Fruit fly (Drosophila melanogaster) whole organism, embryonic: Measurements from ENCODE around the gene phol.

ENCODE experiments used
- Abd-B ChIP-seq: fragments of 200-800 bp; sonication (Bioruptor generic); optimal IDR thresholded peaks from 2 replicates; lab custom pipeline; 2018; ENCODE audit warnings: missing biosample characterization, mild to moderate bottlenecking, missing genetic modification characterization, moderate library complexity
- Antp ChIP-seq: fragments of 200-800 bp; sonication (Bioruptor generic); optimal IDR thresholded peaks from 3 replicates; lab custom pipeline; 2016; ENCODE audit warnings: missing biosample characterization, missing genetic modification characterization
- Atf-2 ChIP-seq: fragments of 200-800 bp; sonication (Bioruptor generic); optimal IDR thresholded peaks from 2 replicates; lab custom pipeline; 2016; ENCODE audit warnings: missing biosample characterization, missing genetic modification characterization
- CG10366 ChIP-seq: fragments of 200-800 bp; sonication (Bioruptor generic); IDR thresholded peaks from 2 replicates; pipeline ENCODE4 v1.3.6; 2022; ENCODE audit warnings: missing biosample characterization, missing genetic modification characterization
- CG12104 ChIP-seq: fragments of 200-800 bp; sonication (Bioruptor generic); optimal IDR thresholded peaks from 3 replicates; lab custom pipeline; 2016; ENCODE audit warnings: missing biosample characterization, missing genetic modification characterization
- CG13287 ChIP-seq: fragments of 200-800 bp; sonication (Bioruptor generic); IDR thresholded peaks from 2 replicates; pipeline ENCODE4 v1.3.6; 2022; ENCODE audit warnings: missing biosample characterization, missing genetic modification characterization; ENCODE audit not compliant: partially characterized antibody
- CG14441 ChIP-seq: fragments of 200-800 bp; sonication (Bioruptor generic); IDR thresholded peaks from 2 replicates; pipeline ENCODE4 v1.3.6; 2022; ENCODE audit warnings: missing biosample characterization, missing genetic modification characterization
- CG1529 ChIP-seq: fragments of 200-800 bp; sonication (Bioruptor generic); optimal IDR thresholded peaks from 3 replicates; lab custom pipeline; 2018; ENCODE audit warnings: missing biosample characterization, missing genetic modification characterization
- CG16815 ChIP-seq: fragments of 200-800 bp; sonication (Bioruptor generic); optimal IDR thresholded peaks from 3 replicates; lab custom pipeline; 2017; ENCODE audit warnings: missing biosample characterization, mild to moderate bottlenecking, missing genetic modification characterization
- CG16863 ChIP-seq: fragments of 200-800 bp; sonication (Bioruptor generic); optimal IDR thresholded peaks from 3 replicates; lab custom pipeline; 2016; ENCODE audit warnings: missing biosample characterization, missing genetic modification characterization
- CG17186 ChIP-seq: fragments of 200-800 bp; sonication (Bioruptor generic); optimal IDR thresholded peaks from 3 replicates; lab custom pipeline; 2017; ENCODE audit warnings: missing biosample characterization, missing genetic modification reagents, missing genetic modification characterization
- CG17328 ChIP-seq: fragments of 200-800 bp; sonication (Bioruptor generic); IDR thresholded peaks from 2 replicates; pipeline ENCODE4 v1.3.6; 2022; ENCODE audit warnings: missing biosample characterization, missing genetic modification characterization
- CG17361 ChIP-seq: fragments of 200-800 bp; sonication (Bioruptor generic); IDR thresholded peaks from 3 replicates; pipeline ENCODE4 v1.3.6; 2022; ENCODE audit warnings: missing biosample characterization, missing genetic modification characterization
- CG17385 ChIP-seq: fragments of 200-800 bp; sonication (Bioruptor generic); optimal IDR thresholded peaks from 3 replicates; lab custom pipeline; 2018; ENCODE audit warnings: missing biosample characterization, mild to moderate bottlenecking, missing genetic modification characterization
- CG17802 ChIP-seq: fragments of 200-800 bp; sonication (Bioruptor generic); optimal IDR thresholded peaks from 2 replicates; lab custom pipeline; 2018; ENCODE audit warnings: missing biosample characterization, mild to moderate bottlenecking, missing genetic modification characterization, moderate library complexity
- CG18764 ChIP-seq: fragments of 200-800 bp; sonication (Bioruptor generic); optimal IDR thresholded peaks from 3 replicates; lab custom pipeline; 2016; ENCODE audit warnings: missing biosample characterization, missing genetic modification characterization
- CG32767 ChIP-seq: fragments of 200-800 bp; sonication (Bioruptor generic); IDR thresholded peaks from 2 replicates; pipeline ENCODE4 v1.3.6; 2022; ENCODE audit warnings: missing biosample characterization, missing genetic modification characterization
- CG3726 ChIP-seq: fragments of 200-800 bp; sonication (Bioruptor generic); IDR thresholded peaks from 3 replicates; pipeline ENCODE4, ENCODE4 v1.3.6; 2022; ENCODE audit warnings: missing biosample characterization, missing genetic modification characterization
- CG5180 ChIP-seq: fragments of 200-800 bp; sonication (Bioruptor generic); optimal IDR thresholded peaks from 3 replicates; lab custom pipeline; 2017; ENCODE audit warnings: missing biosample characterization, missing genetic modification characterization, mild to moderate bottlenecking, moderate library complexity, missing genetic modification reagents
- CG6683 ChIP-seq: fragments of 200-800 bp; sonication (Bioruptor generic); optimal IDR thresholded peaks from 2 replicates; lab custom pipeline; 2017; ENCODE audit warnings: missing biosample characterization, mild to moderate bottlenecking, missing genetic modification characterization, missing genetic modification reagents
- CG6791 ChIP-seq: fragments of 200-800 bp; sonication (Bioruptor generic); IDR thresholded peaks from 3 replicates; pipeline ENCODE4 v1.3.6; 2022; ENCODE audit warnings: missing biosample characterization, missing genetic modification characterization; ENCODE audit not compliant: partially characterized antibody
- CG8290 ChIP-seq, 3 experiments: fragments of 200-800 bp; sonication (Bioruptor generic); optimal IDR thresholded peaks; 2 replicates each; lab custom pipeline; 2016 to 2019; ENCODE audit warnings: missing biosample characterization in 3 of 3, missing genetic modification characterization in 3 of 3, mild to moderate bottlenecking in 2 of 3, moderate library complexity in 1 of 3
- D ChIP-seq, 2 experiments: fragments of 200-800 bp in 1 of 2; fragments of >200 bp in 1 of 2; sonication (Bioruptor generic) in 1 of 2; optimal IDR thresholded peaks; 2 replicates in 1 of 2; 3 replicates in 1 of 2; lab custom pipeline; 2017; ENCODE audit warnings: mild to moderate bottlenecking in 1 of 2, missing biosample characterization in 1 of 2, missing genetic modification characterization in 1 of 2, missing genetic modification reagents in 1 of 2
- D19B ChIP-seq: fragments of 200-800 bp; sonication (Bioruptor generic); optimal IDR thresholded peaks from 2 replicates; lab custom pipeline; 2017; ENCODE audit warnings: missing biosample characterization, mild to moderate bottlenecking, missing genetic modification characterization
- Deaf1 ChIP-seq: fragments of 200-800 bp; optimal IDR thresholded peaks from 3 replicates; lab custom pipeline; 2019; ENCODE audit warnings: missing biosample characterization, mild to moderate bottlenecking, missing genetic modification characterization, moderate library complexity
- Elba2 ChIP-seq: fragments of 200-800 bp; sonication (Bioruptor generic); optimal IDR thresholded peaks from 3 replicates; lab custom pipeline; 2016; ENCODE audit warnings: missing biosample characterization, missing genetic modification characterization
- MBD-R2 ChIP-seq: fragments of 200-800 bp; sonication (Bioruptor generic); IDR thresholded peaks from 2 replicates; pipeline ENCODE4 v1.3.6; 2022; ENCODE audit warnings: missing biosample characterization, missing genetic modification characterization
- Max ChIP-seq: fragments of 200-800 bp; sonication (Bioruptor generic); optimal IDR thresholded peaks from 2 replicates; lab custom pipeline; 2016; ENCODE audit warnings: missing biosample characterization, mild to moderate bottlenecking, missing genetic modification characterization
- Med ChIP-seq: fragments of 200-800 bp; sonication (Bioruptor generic); peaks from one replicate; lab custom pipeline; 2016; ENCODE audit warnings: missing biosample characterization, missing genetic modification characterization, mild to moderate bottlenecking, inconsistent platforms, moderate library complexity
- NC2α ChIP-seq: fragments of 200-800 bp; sonication (Bioruptor generic); optimal IDR thresholded peaks from 2 replicates; lab custom pipeline; 2016; ENCODE audit warnings: missing biosample characterization, missing genetic modification characterization
- Opbp ChIP-seq: fragments of 200-800 bp; sonication (Bioruptor generic); IDR thresholded peaks from 3 replicates; pipeline ENCODE4 v1.3.6; 2022; ENCODE audit warnings: missing biosample characterization, missing genetic modification characterization; ENCODE audit not compliant: partially characterized antibody
- Optix ChIP-seq: fragments of 200-800 bp; sonication (Bioruptor generic); IDR thresholded peaks from 3 replicates; pipeline ENCODE4 v1.3.6; 2022; ENCODE audit warnings: missing biosample characterization, missing genetic modification characterization
- Side ChIP-seq: fragments of 200-800 bp; sonication (Bioruptor generic); optimal IDR thresholded peaks from 2 replicates; lab custom pipeline; 2016; ENCODE audit warnings: missing biosample characterization, missing genetic modification characterization
- Trl ChIP-seq, 3 experiments: fragments of >200 bp in 2 of 3; fragments of 200-800 bp in 1 of 3; sonication (Bioruptor generic) in 1 of 3; optimal IDR thresholded peaks; 2 replicates in 1 of 3; 3 replicates in 2 of 3; lab custom pipeline; 2016 to 2017; ENCODE audit warnings: missing biosample characterization in 1 of 3, missing genetic modification characterization in 1 of 3
- chinmo ChIP-seq: fragments of 200-800 bp; sonication (Bioruptor generic); IDR thresholded peaks from 4 replicates; pipeline ENCODE4 v1.3.6; 2022; ENCODE audit warnings: missing biosample characterization, missing genetic modification characterization; ENCODE audit not compliant: partially characterized antibody
- da ChIP-seq: fragments of 200-800 bp; sonication (Bioruptor generic); optimal IDR thresholded peaks from 2 replicates; lab custom pipeline; 2016; ENCODE audit warnings: missing biosample characterization, missing genetic modification characterization
- dm ChIP-seq: fragments of 200-800 bp; sonication (Bioruptor generic); optimal IDR thresholded peaks from 3 replicates; lab custom pipeline; 2016; ENCODE audit warnings: missing biosample characterization, missing genetic modification characterization
- ems ChIP-seq: fragments of 200-800 bp; sonication (Bioruptor generic); optimal IDR thresholded peaks from 3 replicates; lab custom pipeline; 2016; ENCODE audit warnings: missing biosample characterization, missing genetic modification characterization
- fu2 ChIP-seq: fragments of 200-800 bp; sonication (Bioruptor generic); optimal IDR thresholded peaks from 2 replicates; lab custom pipeline; 2016; ENCODE audit warnings: missing biosample characterization, missing genetic modification characterization
- gem ChIP-seq: fragments of 200-800 bp; sonication (Bioruptor generic); optimal IDR thresholded peaks from 2 replicates; lab custom pipeline; 2019; ENCODE audit warnings: missing biosample characterization, mild to moderate bottlenecking, missing genetic modification characterization, moderate library complexity
- gt ChIP-seq: fragments of 200-800 bp; sonication (Bioruptor generic); IDR thresholded peaks from 2 replicates; pipeline ENCODE4 v1.3.6; 2022; ENCODE audit warnings: missing biosample characterization, missing genetic modification characterization
- h ChIP-seq: fragments of >200 bp; optimal IDR thresholded peaks from 2 replicates; lab custom pipeline; 2017
- kah ChIP-seq: fragments of 200-800 bp; sonication (Bioruptor generic); optimal IDR thresholded peaks from 2 replicates; lab custom pipeline; 2018; ENCODE audit warnings: missing biosample characterization, mild to moderate bottlenecking, missing genetic modification characterization
- knrl ChIP-seq: fragments of 200-800 bp; sonication (Bioruptor generic); IDR thresholded peaks from 3 replicates; pipeline ENCODE4 v1.3.6; 2022; ENCODE audit warnings: missing biosample characterization, missing genetic modification characterization; ENCODE audit not compliant: partially characterized antibody
- lbe ChIP-seq: fragments of 200-800 bp; sonication (Bioruptor generic); optimal IDR thresholded peaks from 2 replicates; lab custom pipeline; 2016; ENCODE audit warnings: missing biosample characterization, mild to moderate bottlenecking, missing genetic modification characterization
- pzg ChIP-seq: fragments of 200-800 bp; sonication (Bioruptor generic); optimal IDR thresholded peaks from 3 replicates; lab custom pipeline; 2018; ENCODE audit warnings: missing biosample characterization, mild to moderate bottlenecking, missing genetic modification characterization, moderate library complexity
- row ChIP-seq: fragments of 200-800 bp; sonication (Bioruptor generic); IDR thresholded peaks from 3 replicates; pipeline ENCODE4 v1.3.6; 2022; ENCODE audit warnings: missing biosample characterization, missing genetic modification characterization
- so ChIP-seq: fragments of 200-800 bp; sonication (Bioruptor generic); IDR thresholded peaks from 3 replicates; pipeline ENCODE4 v1.3.6; 2022; ENCODE audit warnings: missing biosample characterization, missing genetic modification characterization
- vvl ChIP-seq: fragments of 200-800 bp; sonication (Bioruptor generic); IDR thresholded peaks from 2 replicates; pipeline ENCODE4 v1.3.6; 2022; ENCODE audit warnings: missing biosample characterization, missing genetic modification characterization
- zen ChIP-seq: fragments of 200-800 bp; sonication (Bioruptor generic); optimal IDR thresholded peaks from 3 replicates; lab custom pipeline; 2018; ENCODE audit warnings: missing biosample characterization, mild to moderate bottlenecking, missing genetic modification characterization, moderate library complexity

phol gene

dm6 chr3L:9435315-9435714 lies 20.8 kb downstream of the phol start, which contains the start of gene CG42526 (continued):
- TF ChIP-seq Trl (optimal IDR thresholded peaks at IDR 0.05; lab: Kevin White, UChicago) (no peak), Trl (GFP tag; optimal IDR thresholded peaks at IDR 0.05; lab: Kevin White, UChicago) (peak; percentile 37), CG3726 (GFP tag; lab: Robert Waterston, UW) (no peak), D19B (no peak), CG17328 (GFP tag; lab: Robert Waterston, UW) (peak; percentile 46; the same call in 1 of the 2 replicates), CG10366 (GFP tag; lab: Robert Waterston, UW) (peak; percentile 55), CG12104 (GFP tag; lab: Kevin White, UChicago) (no peak), CG17802 (no peak), D (optimal IDR thresholded peaks at IDR 0.05; lab: Kevin White, UChicago) (no peak), D (GFP tag; optimal IDR thresholded peaks at IDR 0.05; lab: Kevin White, UChicago) (no peak), NC2α (no peak), Optix (GFP tag; lab: Robert Waterston, UW) (no peak), Abd-B (GFP tag; lab: Kevin White, UChicago) (peak; percentile 2), kah (no peak), CG6683 (GFP tag; lab: Kevin White, UChicago) (no peak), CG16863 (GFP tag; lab: Kevin White, UChicago) (peak; percentile 34), CG8290 (GFP tag; optimal IDR thresholded peaks at IDR 0.05; lab: Kevin White, UChicago) (peak; percentile 29), CG8290 (tag; optimal IDR thresholded peaks at IDR 0.05; lab: Kevin White, UChicago) (peak in 1 of 2 experiments; percentile 78), gt (no peak), CG17385 (GFP tag; lab: Kevin White, UChicago) (peak; percentile 49), CG5180 (no peak), chinmo (GFP tag; lab: Robert Waterston, UW) (0 out of 4 replicates have a peak, but pooled peaks have one; percentile 5), fu2 (GFP tag; lab: Kevin White, UChicago) (peak; percentile 6), knrl (peak; percentile 7; the same call in 1 of the 3 replicates), Med (peak; percentile 96), h (lab: Kevin White, UChicago) (no peak), ems (GFP tag; lab: Kevin White, UChicago) (peak; percentile 26), vvl (GFP tag; lab: Robert Waterston, UW) (peak; percentile 51), da (GFP tag; lab: Kevin White, UChicago) (no peak), CG18764 (GFP tag; lab: Kevin White, UChicago) (no peak), lbe (GFP tag; lab: Kevin White, UChicago) (peak; percentile 36), zen (no peak), Antp (peak; percentile 50), CG1529 (GFP tag; lab: Kevin White, UChicago) (no peak), Max (GFP tag; lab: Kevin White, UChicago) (peak; percentile 26), so (GFP tag; lab: Robert Waterston, UW) (0 out of 3 replicates have a peak, but pooled peaks have one; percentile 22), row (peak; percentile 75), Side (GFP tag; lab: Kevin White, UChicago) (no peak), CG6791 (no peak), CG14441 (GFP tag; lab: Robert Waterston, UW) (no peak), CG32767 (GFP tag; lab: Robert Waterston, UW) (no peak), CG17186 (GFP tag; lab: Kevin White, UChicago) (peak; percentile 96), Elba2 (no peak), CG13287 (GFP tag; lab: Robert Waterston, UW) (peak; percentile 83), gem (peak; percentile 52), CG17361 (GFP tag; lab: Robert Waterston, UW) (no peak), MBD-R2 (GFP tag; lab: Robert Waterston, UW) (peak; percentile 70), pzg (GFP tag; lab: Kevin White, UChicago) (peak; percentile 79), Opbp (GFP tag; lab: Robert Waterston, UW) (0 out of 3 replicates have a peak, but pooled peaks have one; percentile 47), dm (GFP tag; lab: Kevin White, UChicago) (peak; percentile 34), CG16815 (GFP tag; lab: Kevin White, UChicago) (no peak), Deaf1 (tag; lab: Kevin White, UChicago) (no peak), Atf-2 (GFP tag; lab: Kevin White, UChicago) (peak; percentile 22)
